Worm (Caenorhabditis elegans): ENCODE measurements around the gene srbc-60.

ce11 chrV:736171-736570, 43.9 kb upstream of the srbc-60 start, which contains the start of gene srj-25:
- TF ChIP-seq dao-5 (tag; optimal IDR thresholded peaks at IDR 0.05): no peak
- no peak for TF ChIP-seq him-1 (tag; optimal IDR thresholded peaks at IDR 0.05)

Data from whole organism, L4/young adult.